Worm (Caenorhabditis elegans) whole organism, midembryonic: ENCODE measurements around the gene M05D6.3.

Experiments
- T22C8.4 ChIP-seq: fragments of 200-800 bp; sonication (Bioruptor generic); IDR thresholded peaks from 2 replicates; pipeline ENCODE4 v1.3.6; 2022; ENCODE audit warnings: missing genetic modification characterization, missing compliant biosample characterization
- cog-1 ChIP-seq: sonication (generic microtip); optimal IDR thresholded peaks from 2 replicates; lab custom pipeline; 2016; ENCODE audit warnings: missing genetic modification characterization, missing compliant biosample characterization
- flt-1 ChIP-seq: fragments of 200-800 bp; sonication (Bioruptor generic); IDR thresholded peaks from 2 replicates; pipeline ENCODE4 v1.3.6; 2022; ENCODE audit warnings: missing genetic modification characterization, missing compliant biosample characterization
- klf-2 ChIP-seq: fragments of 200-800 bp; sonication (Bioruptor generic); conservative IDR thresholded peaks from 2 replicates; pipeline ENCODE4 v1.3.6; 2022; ENCODE audit warnings: missing genetic modification reagents, missing genetic modification characterization, missing compliant biosample characterization
- med-1 ChIP-seq: sonication (generic microtip); optimal IDR thresholded peaks from 2 replicates; lab custom pipeline; 2017; ENCODE audit warnings: missing genetic modification characterization, mild to moderate bottlenecking, missing compliant biosample characterization, antibody characterized with exemption, missing genetic modification reagents; ENCODE audit not compliant: insufficient read depth
- tab-1 ChIP-seq: fragments of 200-800 bp; sonication (Bioruptor generic); IDR thresholded peaks from 2 replicates; pipeline ENCODE4 v1.3.6; 2022; ENCODE audit warnings: missing genetic modification characterization, missing compliant biosample characterization
- ztf-23 ChIP-seq: fragments of 200-800 bp; sonication (Bioruptor generic); IDR thresholded peaks from 2 replicates; pipeline ENCODE4 v1.3.6; 2022; ENCODE audit warnings: missing genetic modification reagents, missing genetic modification characterization, missing compliant biosample characterization
- ztf-29 ChIP-seq: fragments of 200-800 bp; sonication (Bioruptor generic); IDR thresholded peaks from 2 replicates; pipeline ENCODE4 v1.3.6; 2022; ENCODE audit warnings: missing genetic modification reagents, missing genetic modification characterization, missing compliant biosample characterization

- TF ChIP-seq klf-2 (GFP tag; lab: Robert Waterston, UW) (no peak), flt-1 (no peak), ztf-23 (GFP tag; lab: Robert Waterston, UW) (no peak), cog-1 (tag; lab: Kevin White, UChicago) (no peak), ztf-29 (GFP tag; lab: Robert Waterston, UW) (no peak), T22C8.4 (GFP tag; lab: Robert Waterston, UW) (no peak), med-1 (GFP tag; lab: Kevin White, UChicago) (no peak), tab-1 (GFP tag; lab: Robert Waterston, UW) (no peak)
Observed at ce11 chrII:8475306-8475822, at the start of gene M05D6.3, which contains the start of gene M05D6.1.
